Worm (Caenorhabditis elegans): ENCODE data around the gene prp-39.
A peak's percentile ranks its signal among the peaks of the same experiment; 100 is the strongest.
"Not testable (repeated sequence)": the region's sequence is repeated elsewhere in the genome, so short reads cannot be mapped to it uniquely, and the experiment has no call there.

The prp-39 gene

ce11 chrV:5667337-5667736 lies 15.1 kb downstream of the prp-39 start:
- TF ChIP-seq pqm-1 (tag; optimal IDR thresholded peaks at IDR 0.05) (no peak), hlh-13 (GFP tag; optimal IDR thresholded peaks at IDR 0.05) (no peak), ceh-2 (tag; optimal IDR thresholded peaks at IDR 0.05) (no peak), lim-6 (tag; optimal IDR thresholded peaks at IDR 0.05) (no peak), pax-1 (tag; optimal IDR thresholded peaks at IDR 0.05) (no peak)

ce11 chrV:5666036-5666729 lies 16.2 kb downstream of the prp-39 start, which contains the start of gene C14C11.7:
TSS of gene C14C11.7 (minus strand) at chrV:5666086.
- TF ChIP-seq ceh-2 (tag; optimal IDR thresholded peaks at IDR 0.05) (no peak), madf-2 (tag; optimal IDR thresholded peaks at IDR 0.05) (no peak), pqm-1 (tag; optimal IDR thresholded peaks at IDR 0.05) (no peak), ttx-3 (tag; optimal IDR thresholded peaks at IDR 0.05) (no peak), hlh-8 (tag; optimal IDR thresholded peaks at IDR 0.05) (no peak), pax-1 (tag; optimal IDR thresholded peaks at IDR 0.05) (no peak), ceh-19 (GFP tag; optimal IDR thresholded peaks at IDR 0.05) (no peak), fkh-6 (tag; optimal IDR thresholded peaks at IDR 0.05) (no peak), fkh-10 (GFP tag; optimal IDR thresholded peaks at IDR 0.05) (no peak), eyg-1 (tag; optimal IDR thresholded peaks at IDR 0.05) (no peak), ama-1 (optimal IDR thresholded peaks at IDR 0.05) (no peak), T23F11.4 (GFP tag; optimal IDR thresholded peaks at IDR 0.05) (no peak), ceh-30 (tag; optimal IDR thresholded peaks at IDR 0.05) (no peak), ceh-31 (tag; optimal IDR thresholded peaks at IDR 0.05) (no peak), ceh-14 (tag; optimal IDR thresholded peaks at IDR 0.05) (no peak), dve-1 (tag; optimal IDR thresholded peaks at IDR 0.05) (no peak), hlh-13 (GFP tag; optimal IDR thresholded peaks at IDR 0.05) (no peak), ceh-48 (tag; optimal IDR thresholded peaks at IDR 0.05) (no peak), Y22D7AL.16 (tag; optimal IDR thresholded peaks at IDR 0.05) (no peak)

- not testable (repeated sequence) for TF ChIP-seq hlh-6, unc-42, rnt-1 (tag; optimal IDR thresholded peaks at IDR 0.05)
These were observed 19.1 kb downstream of the prp-39 start, which contains the start of gene C14C11.1 for ce11 chrV:5663317-5663716. TSS of gene C14C11.1 (plus strand) at chrV:5663617.

ce11 chrV:5660604-5661209 lies 21.7 kb downstream of the prp-39 start, which contains the start of the genes mut-14 and C14C11.2:
TSS of gene mut-14 (minus strand) at chrV:5660704.
TSS of gene C14C11.2 (plus strand) at chrV:5661159.
- TF ChIP-seq nhr-232 (tag; optimal IDR thresholded peaks at IDR 0.05) (no peak), mec-3 (tag; optimal IDR thresholded peaks at IDR 0.05; ENCODE audit: borderline replicate concordance) (no peak), pha-2 (tag; optimal IDR thresholded peaks at IDR 0.05) (no peak), ceh-24 (tag; optimal IDR thresholded peaks at IDR 0.05) (no peak), ceh-14 (tag; optimal IDR thresholded peaks at IDR 0.05) (no peak), syd-9 (tag; optimal IDR thresholded peaks at IDR 0.05) (no peak), odd-2 (tag; optimal IDR thresholded peaks at IDR 0.05) (no peak), ceh-6 (GFP tag; optimal IDR thresholded peaks at IDR 0.05) (no peak)

ce11 chrV:5653990-5654499 lies 28.4 kb downstream of the prp-39 start, which contains the start of gene hex-2:
TSS of gene hex-2 (plus strand) at chrV:5654449.
- no peak for TF ChIP-seq unc-86 (tag; optimal IDR thresholded peaks at IDR 0.05)
- TF ChIP-seq F13H6.1 (tag; optimal IDR thresholded peaks at IDR 0.05): no peak
- no peak for TF ChIP-seq syd-9 (tag; optimal IDR thresholded peaks at IDR 0.05)
- TF ChIP-seq elt-2 (tag; optimal IDR thresholded peaks at IDR 0.05): peak; percentile 17
